Worm (Caenorhabditis elegans): ENCODE data around the gene F32D8.11.

The F32D8.11 gene

ce11 chrV:10873190-10873589 lies 15.7 kb downstream of the F32D8.11 start:
- TF ChIP-seq lim-7 (GFP tag; IDR thresholded peaks at IDR 0.05): no peak
- TF ChIP-seq mdl-1 (tag; optimal IDR thresholded peaks at IDR 0.05): peak in 1 of 2 experiments; percentile 18
- no peak for TF ChIP-seq Y48G9A.11 (GFP tag; IDR thresholded peaks at IDR 0.05)
- TF ChIP-seq T26A8.4 (GFP tag; IDR thresholded peaks at IDR 0.05): no peak
- TF ChIP-seq vab-7 (GFP tag; IDR thresholded peaks at IDR 0.05): no peak
- TF ChIP-seq tra-1 (GFP tag; IDR thresholded peaks at IDR 0.05): no peak
- no peak for TF ChIP-seq aly-2 (tag; optimal IDR thresholded peaks at IDR 0.05)
- no peak for TF ChIP-seq ztf-7 (tag; optimal IDR thresholded peaks at IDR 0.05)
- no peak for TF ChIP-seq D1046.2 (GFP tag; IDR thresholded peaks at IDR 0.05)
- TF ChIP-seq spr-1 (tag; optimal IDR thresholded peaks at IDR 0.05): no peak
- TF ChIP-seq spr-3 (GFP tag; optimal IDR thresholded peaks at IDR 0.05): no peak
- no peak for TF ChIP-seq daf-16 (GFP tag; optimal IDR thresholded peaks at IDR 0.05)
- TF ChIP-seq daf-16 (tag; optimal IDR thresholded peaks at IDR 0.05): peak; percentile 0
- no peak for TF ChIP-seq Y75B8A.6 (GFP tag; IDR thresholded peaks at IDR 0.05)
- no peak for TF ChIP-seq fkh-10 (GFP tag; optimal IDR thresholded peaks at IDR 0.05)
- no peak for TF ChIP-seq aha-1 (tag)
- no peak for TF ChIP-seq ceh-28 (tag; optimal IDR thresholded peaks at IDR 0.05)
- no peak for TF ChIP-seq lin-39 (tag; optimal IDR thresholded peaks at IDR 0.05)
- no peak for TF ChIP-seq nhr-41 (GFP tag; IDR thresholded peaks at IDR 0.05)
- no peak for TF ChIP-seq egl-43 (GFP tag; IDR thresholded peaks at IDR 0.05)
- no peak for TF ChIP-seq set-16 (GFP tag; IDR thresholded peaks at IDR 0.05)
- no peak for TF ChIP-seq nhr-48 (tag; optimal IDR thresholded peaks at IDR 0.05)
- TF ChIP-seq ztf-11 (tag; optimal IDR thresholded peaks at IDR 0.05): no peak
- TF ChIP-seq hlh-30 (tag; optimal IDR thresholded peaks at IDR 0.05; ENCODE audit: insufficient read depth): peak; percentile 39
- TF ChIP-seq F49E8.2 (tag; optimal IDR thresholded peaks at IDR 0.05; ENCODE audit: borderline replicate concordance): no peak
- no peak for TF ChIP-seq nhr-10 (tag; optimal IDR thresholded peaks at IDR 0.05)
- no peak for TF ChIP-seq lsy-2 (tag; optimal IDR thresholded peaks at IDR 0.05)
- TF ChIP-seq unc-39 (tag; optimal IDR thresholded peaks at IDR 0.05): no peak
- peak in 1 of 2 experiments; percentile 76 for TF ChIP-seq unc-62 (GFP tag; optimal IDR thresholded peaks at IDR 0.05 in 1 of 2)
- TF ChIP-seq unc-62 (tag; optimal IDR thresholded peaks at IDR 0.05): no peak
- no peak for TF ChIP-seq mdt-29 (GFP tag; IDR thresholded peaks at IDR 0.05)

ce11 chrV:10871457-10871861 lies 17.5 kb downstream of the F32D8.11 start:
- TF ChIP-seq nhr-76 (tag; optimal IDR thresholded peaks at IDR 0.05): no peak
- no peak for TF ChIP-seq ceh-44 (GFP tag; IDR thresholded peaks at IDR 0.05)
- TF ChIP-seq daf-8 (GFP tag; IDR thresholded peaks at IDR 0.05): no peak
- TF ChIP-seq spr-1 (tag; optimal IDR thresholded peaks at IDR 0.05): no peak
- TF ChIP-seq dmd-8 (GFP tag; IDR thresholded peaks at IDR 0.05): no peak
- peak; percentile 53 for TF ChIP-seq mes-2 (tag; optimal IDR thresholded peaks at IDR 0.05; ENCODE audit: poor library complexity, severe bottlenecking)
- peak; percentile 99 for TF ChIP-seq hlh-30 (tag; optimal IDR thresholded peaks at IDR 0.05; ENCODE audit: insufficient read depth)
- TF ChIP-seq nhr-6 (tag; optimal IDR thresholded peaks at IDR 0.05): peak; percentile 78
- TF ChIP-seq mxl-2 (GFP tag; conservative IDR thresholded peaks at IDR 0.05): no peak
- no peak for TF ChIP-seq nhr-25 (tag; optimal IDR thresholded peaks at IDR 0.05; ENCODE audit: borderline replicate concordance, insufficient read depth)
- no peak for TF ChIP-seq lin-29 (GFP tag; IDR thresholded peaks at IDR 0.05)
- no peak for TF ChIP-seq ztf-7 (tag; optimal IDR thresholded peaks at IDR 0.05)
- TF ChIP-seq pha-4 (GFP tag; IDR thresholded peaks at IDR 0.05): no peak
- peak; percentile 26 for TF ChIP-seq pha-4 (tag; optimal IDR thresholded peaks at IDR 0.05)
- TF ChIP-seq D1046.2 (GFP tag; IDR thresholded peaks at IDR 0.05): no peak
- TF ChIP-seq Y105C5A.15 (GFP tag; IDR thresholded peaks at IDR 0.05): no peak
- no peak for TF ChIP-seq F44E2.7 (GFP tag; IDR thresholded peaks at IDR 0.05)
- TF ChIP-seq ceh-32 (tag; optimal IDR thresholded peaks at IDR 0.05; ENCODE audit: poor library complexity): peak; percentile 12
- peak; percentile 46 for TF ChIP-seq lin-13 (GFP tag; optimal IDR thresholded peaks at IDR 0.05)
- TF ChIP-seq dmd-6 (GFP tag; IDR thresholded peaks at IDR 0.05): peak; percentile 79
- no peak for TF ChIP-seq snpc-4 (tag; optimal IDR thresholded peaks at IDR 0.05)
- peak; percentile 41 for TF ChIP-seq dpl-1 (GFP tag; optimal IDR thresholded peaks at IDR 0.05)
- no peak for TF ChIP-seq egl-43 (GFP tag; IDR thresholded peaks at IDR 0.05)
- peak; percentile 93 for TF ChIP-seq hlh-11 (tag; optimal IDR thresholded peaks at IDR 0.05)
- peak; percentile 75 for TF ChIP-seq rbr-2 (tag; optimal IDR thresholded peaks at IDR 0.05)
- peak; percentile 47 for TF ChIP-seq gei-8 (GFP tag; optimal IDR thresholded peaks at IDR 0.05)
- TF ChIP-seq ceh-20 (GFP tag; IDR thresholded peaks at IDR 0.05): peak; percentile 52; the same call in 1 of the 2 replicates
- TF ChIP-seq mdl-1 (tag; optimal IDR thresholded peaks at IDR 0.05): peak; percentile 81 to 98
